Fruit fly (Drosophila melanogaster) whole organism, adult: ENCODE measurements around the gene CG12811.

Experiments used
- CG11617 ChIP-seq: fragments of 200-800 bp; sonication (Bioruptor generic); optimal IDR thresholded peaks from 2 replicates; lab custom pipeline; 2017; ENCODE audit warnings: mild to moderate bottlenecking, missing biosample characterization, missing genetic modification reagents, missing genetic modification characterization
- CG12768 ChIP-seq: fragments of 200-800 bp; sonication (Bioruptor generic); optimal IDR thresholded peaks from 2 replicates; lab custom pipeline; 2017; ENCODE audit warnings: missing biosample characterization, missing genetic modification characterization, mild to moderate bottlenecking, moderate library complexity, missing genetic modification reagents
- CG5204 ChIP-seq: fragments of 200-800 bp; sonication (Bioruptor generic); optimal IDR thresholded peaks from 2 replicates; lab custom pipeline; 2016; ENCODE audit warnings: missing biosample characterization, missing genetic modification characterization

- TF ChIP-seq CG5204 (GFP tag; lab: Kevin White, UChicago) (no peak), CG12768 (GFP tag; lab: Kevin White, UChicago) (no peak), CG11617 (no peak)
Measured at dm6 chr3R:10063707-10064106, 15.1 kb upstream of the CG12811 start, which contains the start of gene CG33631.
